Fruit fly (Drosophila melanogaster): ENCODE results near the gene Dd.

The Dd gene

DNA sequence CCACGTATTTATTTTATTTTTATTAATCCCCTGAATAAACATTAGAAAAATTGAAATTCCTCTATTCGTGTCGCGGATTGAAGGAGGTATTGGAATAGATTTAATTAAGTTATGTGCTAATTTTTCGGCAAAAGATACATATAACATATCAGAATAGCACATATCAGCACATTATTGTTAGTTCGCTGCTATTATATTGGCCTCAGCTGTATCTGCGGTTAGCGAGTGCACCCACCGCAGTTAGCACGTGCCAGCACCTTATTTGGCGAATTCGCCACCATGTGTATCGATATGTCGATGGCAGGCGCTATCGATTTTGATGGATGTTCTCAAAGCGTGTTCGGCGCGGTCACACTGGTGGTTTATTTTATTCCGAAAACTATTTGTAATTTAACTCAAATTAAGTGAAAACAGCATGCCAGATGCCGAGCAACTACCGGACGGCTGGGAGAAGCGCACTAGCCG, 21.3 kb upstream of the Dd start, which contains the start of gene dod (continued):
- TF ChIP-seq vfl (GFP tag; optimal IDR thresholded peaks at IDR 0.05) (no peak), CG14050 (GFP tag; IDR thresholded peaks at IDR 0.05) (0 out of 3 replicates have a peak, but pooled peaks have one; percentile 14), hth (optimal IDR thresholded peaks at IDR 0.05) (no peak), tll (GFP tag; optimal IDR thresholded peaks at IDR 0.05) (no peak), bbx (GFP tag; IDR thresholded peaks at IDR 0.05; ENCODE audit: partially characterized antibody) (peak; percentile 83), sr (GFP tag; IDR thresholded peaks at IDR 0.05) (0 out of 3 replicates have a peak, but pooled peaks have one; percentile 17), CoRest (tag; optimal IDR thresholded peaks at IDR 0.05) (peak; percentile 64), grau (tag; optimal IDR thresholded peaks at IDR 0.05) (peak; percentile 60), CG1647 (GFP tag; optimal IDR thresholded peaks at IDR 0.05) (no peak), Six4 (GFP tag; optimal IDR thresholded peaks at IDR 0.05) (no peak), jigr1 (GFP tag; IDR thresholded peaks at IDR 0.05) (no peak), fru (optimal IDR thresholded peaks at IDR 0.05) (no peak), tna (GFP tag; IDR thresholded peaks at IDR 0.05; ENCODE audit: partially characterized antibody) (peak; percentile 59), CG30403 (GFP tag; optimal IDR thresholded peaks at IDR 0.05) (peak; percentile 51), CG11695 (GFP tag; IDR thresholded peaks at IDR 0.05) (peak; percentile 46; the same call in 2 of the 3 replicates), CG17359 (tag; optimal IDR thresholded peaks at IDR 0.05) (peak; percentile 51), CG11696 (GFP tag; IDR thresholded peaks at IDR 0.05) (peak; percentile 99), Trl (optimal IDR thresholded peaks at IDR 0.05) (no peak), Trl (GFP tag; optimal IDR thresholded peaks at IDR 0.05) (peak; percentile 21), Bdp1 (GFP tag; optimal IDR thresholded peaks at IDR 0.05) (peak; percentile 44), sna (GFP tag; IDR thresholded peaks at IDR 0.05; ENCODE audit: partially characterized antibody) (peak; percentile 68), Xrp1 (GFP tag; IDR thresholded peaks at IDR 0.05) (peak; percentile 44), CG3281 (GFP tag; optimal IDR thresholded peaks at IDR 0.05) (peak; percentile 49), Dip3 (GFP tag; optimal IDR thresholded peaks at IDR 0.05) (peak; percentile 32), Hr51 (GFP tag; optimal IDR thresholded peaks at IDR 0.05) (peak; percentile 38 to 57), gcm (GFP tag; optimal IDR thresholded peaks at IDR 0.05) (peak; percentile 11), CHES-1-like (GFP tag; optimal IDR thresholded peaks at IDR 0.05) (peak; percentile 69), sug (tag; optimal IDR thresholded peaks at IDR 0.05) (peak; percentile 53), zfh1 (GFP tag; IDR thresholded peaks at IDR 0.05) (peak; percentile 59; the same call in 2 of the 3 replicates), CG10267 (tag; optimal IDR thresholded peaks at IDR 0.05) (peak; percentile 59), CG1832 (GFP tag; optimal IDR thresholded peaks at IDR 0.05) (no peak), kni (GFP tag; optimal IDR thresholded peaks at IDR 0.05) (no peak), jumu (GFP tag; optimal IDR thresholded peaks at IDR 0.05) (peak; percentile 46), pb (GFP tag; optimal IDR thresholded peaks at IDR 0.05) (no peak), Sox102F (GFP tag; optimal IDR thresholded peaks at IDR 0.05) (no peak), ap (GFP tag; IDR thresholded peaks at IDR 0.05) (no peak), Nf-YB (GFP tag; optimal IDR thresholded peaks at IDR 0.05) (peak; percentile 37), prd (optimal IDR thresholded peaks at IDR 0.05) (no peak), prd (GFP tag; IDR thresholded peaks at IDR 0.05) (peak; percentile 59; the same call in 2 of the 3 replicates), Tbp (GFP tag; optimal IDR thresholded peaks at IDR 0.05) (no peak), CG17802 (tag; optimal IDR thresholded peaks at IDR 0.05) (no peak), scrt (GFP tag; optimal IDR thresholded peaks at IDR 0.05) (no peak), CG17568 (GFP tag; optimal IDR thresholded peaks at IDR 0.05) (no peak), her (GFP tag; optimal IDR thresholded peaks at IDR 0.05) (peak; percentile 43), CG13624 (GFP tag; optimal IDR thresholded peaks at IDR 0.05) (peak; percentile 61), CG2202 (tag; optimal IDR thresholded peaks at IDR 0.05) (no peak), Ptx1 (GFP tag; IDR thresholded peaks at IDR 0.05) (peak; percentile 61), nmo (GFP tag; optimal IDR thresholded peaks at IDR 0.05) (peak; percentile 68), Adf1 (GFP tag; IDR thresholded peaks at IDR 0.05) (peak; percentile 44), corto (GFP tag; optimal IDR thresholded peaks at IDR 0.05) (no peak), Gsc (GFP tag; IDR thresholded peaks at IDR 0.05) (no peak), shn (GFP tag; optimal IDR thresholded peaks at IDR 0.05) (peak; percentile 57)

All from whole organism, embryonic.